Fruit fly (Drosophila melanogaster) whole organism, embryonic: Measurements from ENCODE around the gene Gr89a.
A peak's percentile ranks its signal among the peaks of the same experiment; 100 is the strongest.

ENCODE experiments used
- Atf-2 ChIP-seq: fragments of 200-800 bp; sonication (Bioruptor generic); optimal IDR thresholded peaks from 2 replicates; lab custom pipeline; 2016; ENCODE audit warnings: missing biosample characterization, missing genetic modification characterization
- Atf6 ChIP-seq: fragments of 200-800 bp; sonication (Bioruptor generic); IDR thresholded peaks from 2 replicates; pipeline ENCODE4 v1.3.6; 2022; ENCODE audit warnings: missing biosample characterization, missing genetic modification characterization
- CG10543 ChIP-seq: fragments of 200-800 bp; sonication (Bioruptor generic); optimal IDR thresholded peaks from 3 replicates; lab custom pipeline; 2017; ENCODE audit warnings: missing biosample characterization, mild to moderate bottlenecking, missing genetic modification characterization, moderate library complexity
- CG11085 ChIP-seq: fragments of 200-800 bp; sonication (Bioruptor generic); IDR thresholded peaks from 2 replicates; pipeline ENCODE4 v1.3.6; 2022; ENCODE audit warnings: missing biosample characterization, missing genetic modification characterization
- CG11398 ChIP-seq: fragments of 200-800 bp; sonication (Bioruptor generic); optimal IDR thresholded peaks from 2 replicates; lab custom pipeline; 2016; ENCODE audit warnings: missing biosample characterization, missing genetic modification characterization
- CG12071 ChIP-seq: fragments of 200-800 bp; sonication (Bioruptor generic); optimal IDR thresholded peaks from 3 replicates; lab custom pipeline; 2018; ENCODE audit warnings: missing biosample characterization, mild to moderate bottlenecking, missing genetic modification characterization
- CG12104 ChIP-seq: fragments of 200-800 bp; sonication (Bioruptor generic); optimal IDR thresholded peaks from 3 replicates; lab custom pipeline; 2016; ENCODE audit warnings: missing biosample characterization, missing genetic modification characterization
- CG12769 ChIP-seq: fragments of 200-800 bp; sonication (Bioruptor generic); optimal IDR thresholded peaks from 2 replicates; lab custom pipeline; 2019; ENCODE audit warnings: missing biosample characterization, mild to moderate bottlenecking, missing genetic modification characterization, moderate library complexity
- CG12942 ChIP-seq: fragments of 200-800 bp; sonication (Bioruptor generic); optimal IDR thresholded peaks from 3 replicates; lab custom pipeline; 2016; ENCODE audit warnings: missing biosample characterization, missing genetic modification characterization
- CG14965 ChIP-seq: fragments of 200-800 bp; sonication (Bioruptor generic); optimal IDR thresholded peaks from 2 replicates; lab custom pipeline; 2016; ENCODE audit warnings: missing biosample characterization, missing genetic modification characterization, borderline replicate concordance
- CG15073 ChIP-seq: fragments of 200-800 bp; sonication (Bioruptor generic); optimal IDR thresholded peaks from 2 replicates; lab custom pipeline; 2016; ENCODE audit warnings: missing biosample characterization, missing genetic modification characterization
- CG15479 ChIP-seq: fragments of 200-800 bp; sonication (Bioruptor generic); optimal IDR thresholded peaks from 3 replicates; lab custom pipeline; 2019; ENCODE audit warnings: missing biosample characterization, mild to moderate bottlenecking, missing genetic modification characterization, moderate library complexity
- CG1603 ChIP-seq: fragments of 200-800 bp; sonication (Bioruptor generic); optimal IDR thresholded peaks from 2 replicates; lab custom pipeline; 2019; ENCODE audit warnings: missing biosample characterization, mild to moderate bottlenecking, missing genetic modification characterization, moderate library complexity
- CG16815 ChIP-seq: fragments of 200-800 bp; sonication (Bioruptor generic); optimal IDR thresholded peaks from 3 replicates; lab custom pipeline; 2017; ENCODE audit warnings: missing biosample characterization, mild to moderate bottlenecking, missing genetic modification characterization
- CG18599 ChIP-seq: fragments of 200-800 bp; sonication (Bioruptor generic); optimal IDR thresholded peaks from 3 replicates; lab custom pipeline; 2017; ENCODE audit warnings: missing biosample characterization, missing genetic modification characterization, mild to moderate bottlenecking, moderate library complexity, missing genetic modification reagents
- CG31441 ChIP-seq: fragments of 200-800 bp; sonication (Bioruptor generic); IDR thresholded peaks from 2 replicates; pipeline ENCODE4 v1.3.6; 2022; ENCODE audit warnings: missing biosample characterization, missing genetic modification characterization
- CG33557 ChIP-seq: fragments of 200-800 bp; sonication (Bioruptor generic); optimal IDR thresholded peaks from 2 replicates; lab custom pipeline; 2019; ENCODE audit warnings: missing biosample characterization, mild to moderate bottlenecking, missing genetic modification characterization, moderate library complexity
- CG34224 ChIP-seq: fragments of 200-800 bp; sonication (Bioruptor generic); IDR thresholded peaks from 3 replicates; pipeline ENCODE4 v1.3.6; 2022; ENCODE audit warnings: missing biosample characterization, missing genetic modification characterization; ENCODE audit not compliant: partially characterized antibody
- CG34422 ChIP-seq: fragments of 200-800 bp; sonication (Bioruptor generic); IDR thresholded peaks from 3 replicates; pipeline ENCODE4 v1.3.6; 2022; ENCODE audit warnings: missing biosample characterization, missing genetic modification characterization
- CG3995 ChIP-seq: fragments of 200-800 bp; sonication (Bioruptor generic); optimal IDR thresholded peaks from 3 replicates; lab custom pipeline; 2016; ENCODE audit warnings: missing biosample characterization, missing genetic modification characterization
- CG6791 ChIP-seq: fragments of 200-800 bp; sonication (Bioruptor generic); IDR thresholded peaks from 3 replicates; pipeline ENCODE4 v1.3.6; 2022; ENCODE audit warnings: missing biosample characterization, missing genetic modification characterization; ENCODE audit not compliant: partially characterized antibody
- CG7556 ChIP-seq: fragments of 200-800 bp; sonication (Bioruptor generic); optimal IDR thresholded peaks from 2 replicates; lab custom pipeline; 2017; ENCODE audit warnings: missing biosample characterization, mild to moderate bottlenecking, missing genetic modification characterization
- CG8924 ChIP-seq: fragments of 200-800 bp; optimal IDR thresholded peaks from 3 replicates; lab custom pipeline; 2019; ENCODE audit warnings: missing biosample characterization, mild to moderate bottlenecking, missing genetic modification characterization, moderate library complexity
- CoRest ChIP-seq: fragments of 200-800 bp; sonication (Bioruptor generic); optimal IDR thresholded peaks from 3 replicates; lab custom pipeline; 2018; ENCODE audit warnings: missing biosample characterization, mild to moderate bottlenecking, missing genetic modification characterization, moderate library complexity
- CrebB ChIP-seq: fragments of 200-800 bp; sonication (Bioruptor generic); optimal IDR thresholded peaks from 3 replicates; lab custom pipeline; 2018; ENCODE audit warnings: missing biosample characterization, mild to moderate bottlenecking, missing genetic modification characterization
- Doc2 ChIP-seq: fragments of 200-800 bp; sonication (Bioruptor generic); IDR thresholded peaks from 2 replicates; pipeline ENCODE4 v1.3.6; 2022; ENCODE audit warnings: missing biosample characterization, missing genetic modification characterization
- Drgx ChIP-seq: fragments of 200-800 bp; sonication (Bioruptor generic); IDR thresholded peaks from 2 replicates; pipeline ENCODE4 v1.3.6; 2022; ENCODE audit warnings: missing biosample characterization, missing genetic modification characterization
- Fer2 ChIP-seq: fragments of 200-800 bp; sonication (Bioruptor generic); optimal IDR thresholded peaks from 2 replicates; lab custom pipeline; 2018; ENCODE audit warnings: missing biosample characterization, mild to moderate bottlenecking, missing genetic modification characterization, moderate library complexity
- Fer3 ChIP-seq: fragments of 200-800 bp; sonication (Bioruptor generic); optimal IDR thresholded peaks from 2 replicates; lab custom pipeline; 2018; ENCODE audit warnings: missing biosample characterization, mild to moderate bottlenecking, missing genetic modification characterization, moderate library complexity
- Gsc ChIP-seq: fragments of 200-800 bp; sonication (Bioruptor generic); IDR thresholded peaks from 2 replicates; pipeline ENCODE4 v1.3.6; 2022; ENCODE audit warnings: missing biosample characterization, missing genetic modification characterization
- Gug ChIP-seq: fragments of 200-800 bp; sonication (Bioruptor generic); IDR thresholded peaks from 4 replicates; pipeline ENCODE4 v1.3.6; 2022; ENCODE audit warnings: missing biosample characterization, missing genetic modification characterization
- HmgD ChIP-seq: fragments of 200-800 bp; sonication (Bioruptor generic); optimal IDR thresholded peaks from 3 replicates; lab custom pipeline; 2016; ENCODE audit warnings: missing biosample characterization, missing genetic modification characterization
- Oaz ChIP-seq: fragments of 200-800 bp; sonication (Bioruptor generic); IDR thresholded peaks from 2 replicates; pipeline ENCODE4 v1.3.6; 2022; ENCODE audit warnings: missing biosample characterization, missing genetic modification characterization
- Ravus ChIP-seq: fragments of 200-800 bp; sonication (Bioruptor generic); IDR thresholded peaks from 2 replicates; pipeline ENCODE4 v1.3.6; 2022; ENCODE audit warnings: missing biosample characterization, missing genetic modification characterization
- Rfx ChIP-seq: fragments of 200-800 bp; sonication (Bioruptor generic); IDR thresholded peaks from 2 replicates; pipeline ENCODE4 v1.3.6; 2022; ENCODE audit warnings: missing biosample characterization, missing genetic modification characterization
- Trl ChIP-seq, 3 experiments: fragments of >200 bp in 2 of 3; fragments of 200-800 bp in 1 of 3; sonication (Bioruptor generic) in 1 of 3; optimal IDR thresholded peaks; 2 replicates in 1 of 3; 3 replicates in 2 of 3; lab custom pipeline; 2016 to 2017; ENCODE audit warnings: missing biosample characterization in 1 of 3, missing genetic modification characterization in 1 of 3
- Xbp1 ChIP-seq: fragments of 200-800 bp; sonication (Bioruptor generic); optimal IDR thresholded peaks from 3 replicates; lab custom pipeline; 2016; ENCODE audit warnings: missing biosample characterization, mild to moderate bottlenecking, missing genetic modification characterization
- Xrp1 ChIP-seq: fragments of 200-800 bp; sonication (Bioruptor generic); IDR thresholded peaks from 2 replicates; pipeline ENCODE4 v1.3.6; 2022; ENCODE audit warnings: missing biosample characterization, missing genetic modification characterization
- aop ChIP-seq: fragments of 200-800 bp; sonication (Bioruptor generic); IDR thresholded peaks from 2 replicates; pipeline ENCODE4 v1.3.6; 2022; ENCODE audit warnings: missing biosample characterization, missing genetic modification characterization
- ap ChIP-seq: fragments of 200-800 bp; sonication (Bioruptor generic); IDR thresholded peaks from 2 replicates; pipeline ENCODE4 v1.3.6; 2022; ENCODE audit warnings: missing biosample characterization, missing genetic modification characterization
- croc ChIP-seq: fragments of 200-800 bp; sonication (Bioruptor generic); conservative IDR thresholded peaks from 3 replicates; pipeline ENCODE4 v1.3.6; 2022; ENCODE audit warnings: missing biosample characterization, missing genetic modification characterization
- crol ChIP-seq: fragments of 200-800 bp; sonication (Bioruptor generic); IDR thresholded peaks from 2 replicates; pipeline ENCODE4 v1.3.6; 2022; ENCODE audit warnings: missing biosample characterization, missing genetic modification characterization
- disco-r ChIP-seq: fragments of 200-800 bp; sonication (Bioruptor generic); optimal IDR thresholded peaks from 2 replicates; lab custom pipeline; 2016; ENCODE audit warnings: missing biosample characterization, missing genetic modification characterization
- fd3F ChIP-seq: fragments of 200-800 bp; sonication (Bioruptor generic); optimal IDR thresholded peaks from 2 replicates; lab custom pipeline; 2018; ENCODE audit warnings: missing biosample characterization, mild to moderate bottlenecking, missing genetic modification characterization, moderate library complexity
- fd96Cb ChIP-seq: fragments of 200-800 bp; sonication (Bioruptor generic); optimal IDR thresholded peaks from 2 replicates; lab custom pipeline; 2018; ENCODE audit warnings: missing biosample characterization, mild to moderate bottlenecking, missing genetic modification characterization, moderate library complexity
- gsb ChIP-seq: fragments of 200-800 bp; sonication (Bioruptor generic); IDR thresholded peaks from 2 replicates; pipeline ENCODE4 v1.3.6; 2022; ENCODE audit warnings: missing biosample characterization, missing genetic modification characterization
- gsb-n ChIP-seq: fragments of 200-800 bp; sonication (Bioruptor generic); optimal IDR thresholded peaks from 3 replicates; lab custom pipeline; 2018; ENCODE audit warnings: missing biosample characterization, mild to moderate bottlenecking, missing genetic modification characterization
- jing ChIP-seq: fragments of 200-800 bp; sonication (Bioruptor generic); optimal IDR thresholded peaks from 2 replicates; lab custom pipeline; 2018; ENCODE audit warnings: missing biosample characterization, mild to moderate bottlenecking, missing genetic modification characterization
- ro ChIP-seq: fragments of 200-800 bp; sonication (Bioruptor generic); IDR thresholded peaks from 2 replicates; pipeline ENCODE4 v1.3.6; 2022; ENCODE audit warnings: missing biosample characterization, missing genetic modification characterization
- slbo ChIP-seq: fragments of 200-800 bp; sonication (Bioruptor generic); IDR thresholded peaks from 2 replicates; pipeline ENCODE4 v1.3.6; 2022; ENCODE audit warnings: missing biosample characterization, missing genetic modification characterization
- zfh1 ChIP-seq: fragments of 200-800 bp; sonication (Bioruptor generic); IDR thresholded peaks from 3 replicates; pipeline ENCODE4 v1.3.6; 2022; ENCODE audit warnings: missing biosample characterization, missing genetic modification characterization

The Gr89a gene

dm6 chr3R:16497379-16497778 lies 1.4 kb downstream of the Gr89a start (continued):
- peak; percentile 52 for TF ChIP-seq Ravus (GFP tag; lab: Robert Waterston, UW)
- TF ChIP-seq Drgx (GFP tag; lab: Robert Waterston, UW): peak; percentile 81
- no peak for TF ChIP-seq Trl (optimal IDR thresholded peaks at IDR 0.05; lab: Kevin White, UChicago)
- TF ChIP-seq Trl (GFP tag; optimal IDR thresholded peaks at IDR 0.05; lab: Kevin White, UChicago): peak; percentile 80
- TF ChIP-seq CG10543 (GFP tag; lab: Kevin White, UChicago): peak; percentile 49
- TF ChIP-seq HmgD (GFP tag; lab: Kevin White, UChicago): no peak
- peak; percentile 75; the same call in 3 of the 4 replicates for TF ChIP-seq Gug (GFP tag; lab: Robert Waterston, UW)
- peak; percentile 38; the same call in 1 of the 3 replicates for TF ChIP-seq CG6791 (GFP tag; lab: Robert Waterston, UW)
- TF ChIP-seq CG14965 (GFP tag; lab: Kevin White, UChicago): no peak
- peak; percentile 56; the same call in 2 of the 3 replicates for TF ChIP-seq croc (GFP tag; lab: Robert Waterston, UW)
- TF ChIP-seq CG15479 (GFP tag; lab: Kevin White, UChicago): no peak
- peak; percentile 87 for TF ChIP-seq Fer3
- TF ChIP-seq CG12769 (tag; lab: Kevin White, UChicago): peak; percentile 49
- peak; percentile 82 for TF ChIP-seq ap (GFP tag; lab: Robert Waterston, UW)
- TF ChIP-seq CG18599 (GFP tag; lab: Kevin White, UChicago): peak; percentile 85
- TF ChIP-seq CoRest (tag; lab: Kevin White, UChicago): peak; percentile 82
- TF ChIP-seq CG15073 (GFP tag; lab: Kevin White, UChicago): peak; percentile 44
- peak; percentile 68 for TF ChIP-seq Gsc (GFP tag; lab: Robert Waterston, UW)
- TF ChIP-seq ro (GFP tag; lab: Robert Waterston, UW): peak; percentile 61
- TF ChIP-seq jing: peak; percentile 66
- peak; percentile 56 for TF ChIP-seq CG16815 (GFP tag; lab: Kevin White, UChicago)
- peak; percentile 90 for TF ChIP-seq zfh1 (GFP tag; lab: Robert Waterston, UW)
- TF ChIP-seq Doc2: peak; percentile 67; the same call in 1 of the 2 replicates
- peak; percentile 68 for TF ChIP-seq Fer2 (tag; lab: Kevin White, UChicago)
- peak; percentile 92 for TF ChIP-seq Xbp1 (GFP tag; lab: Kevin White, UChicago)
- TF ChIP-seq CG8924: peak; percentile 79
- TF ChIP-seq Atf-2 (GFP tag; lab: Kevin White, UChicago): peak; percentile 62
- TF ChIP-seq fd96Cb: peak; percentile 83
- no peak for TF ChIP-seq CG34224 (GFP tag; lab: Robert Waterston, UW)
- peak; percentile 75 for TF ChIP-seq gsb-n (tag; lab: Kevin White, UChicago)
- TF ChIP-seq Xrp1: peak; percentile 91
- TF ChIP-seq CG12071 (GFP tag; lab: Kevin White, UChicago): peak; percentile 50
- peak; percentile 12 for TF ChIP-seq CG11398
- peak; percentile 89 for TF ChIP-seq CG31441 (GFP tag; lab: Robert Waterston, UW)
- peak; percentile 62; the same call in 1 of the 2 replicates for TF ChIP-seq Oaz (GFP tag; lab: Robert Waterston, UW)
- TF ChIP-seq CG33557 (GFP tag; lab: Kevin White, UChicago): peak; percentile 52
- TF ChIP-seq CG3995 (GFP tag; lab: Kevin White, UChicago): peak; percentile 6
- TF ChIP-seq slbo (GFP tag; lab: Robert Waterston, UW): peak; percentile 93
- TF ChIP-seq CG12942: peak; percentile 81
- peak; percentile 83 for TF ChIP-seq CG11085 (GFP tag; lab: Robert Waterston, UW)
- TF ChIP-seq Rfx (GFP tag; lab: Robert Waterston, UW): peak; percentile 96
- TF ChIP-seq gsb (GFP tag; lab: Robert Waterston, UW): peak; percentile 81
- peak; percentile 79 for TF ChIP-seq CG7556 (GFP tag; lab: Kevin White, UChicago)
- peak; percentile 72 for TF ChIP-seq CG1603 (tag; lab: Kevin White, UChicago)
- peak; percentile 76 for TF ChIP-seq CG12104 (GFP tag; lab: Kevin White, UChicago)
- no peak for TF ChIP-seq crol (GFP tag; lab: Robert Waterston, UW)
- peak; percentile 38 for TF ChIP-seq disco-r (GFP tag; lab: Kevin White, UChicago)
- TF ChIP-seq fd3F (GFP tag; lab: Kevin White, UChicago): peak; percentile 75
- TF ChIP-seq CG34422 (GFP tag; lab: Robert Waterston, UW): peak; percentile 94
- TF ChIP-seq Atf6 (GFP tag; lab: Robert Waterston, UW): peak; percentile 69
- no peak for TF ChIP-seq aop (GFP tag; lab: Robert Waterston, UW)
- TF ChIP-seq CrebB: peak; percentile 37
